Worm (Caenorhabditis elegans): Measurements from ENCODE around the gene C02E7.8.

- TF ChIP-seq him-1 (tag; optimal IDR thresholded peaks at IDR 0.05) (no peak), W03F9.2 (tag; optimal IDR thresholded peaks at IDR 0.05) (no peak)
Observed at ce11 chrV:4894971-4895370, 25.6 kb downstream of the C02E7.8 start, which contains the start of gene ugt-11.
